Fruit fly (Drosophila melanogaster): ENCODE measurements around the gene tzn.

The tzn gene

DNA sequence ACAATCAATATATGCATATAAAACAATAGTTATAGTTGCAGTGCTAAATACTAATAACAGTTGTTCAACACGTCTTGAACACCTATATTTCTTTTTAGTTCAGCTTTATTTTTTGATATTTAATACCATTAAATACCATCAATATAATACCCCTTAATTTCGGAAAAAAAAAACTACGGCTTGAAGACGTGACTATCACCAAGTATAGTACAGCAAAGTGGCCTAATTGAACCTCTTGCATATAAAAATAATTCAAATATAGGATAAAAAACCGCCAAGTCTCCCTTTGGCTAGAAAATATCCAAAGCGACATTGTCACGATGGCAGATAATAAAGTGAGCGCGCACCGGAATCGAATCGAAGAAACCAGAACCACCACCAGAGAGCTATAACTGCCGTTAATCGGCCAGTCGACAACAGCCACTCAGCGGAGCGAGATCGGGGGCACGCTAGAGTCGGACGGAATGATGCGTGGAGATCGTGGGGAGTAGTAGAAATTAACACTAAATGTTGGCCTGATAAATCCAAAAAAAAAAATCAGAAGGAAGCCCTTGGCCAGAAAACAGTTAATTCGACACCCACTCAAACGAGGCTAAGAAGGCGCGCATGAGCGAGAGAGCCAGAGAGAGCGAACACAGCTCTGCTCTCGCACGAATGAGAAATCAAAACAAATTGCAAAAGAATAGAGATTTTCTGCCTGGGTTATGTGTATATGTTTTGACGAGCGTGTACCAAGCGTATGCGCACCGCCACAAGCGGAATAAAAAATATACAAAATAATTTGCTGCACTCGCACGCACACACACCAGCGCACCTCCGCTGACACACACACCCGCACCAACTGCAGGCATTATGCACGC lies 13.4 kb upstream of the tzn start:
- TF ChIP-seq CG17801 (GFP tag; optimal IDR thresholded peaks at IDR 0.05; ENCODE audit: partially characterized antibody) = no peak

DNA sequence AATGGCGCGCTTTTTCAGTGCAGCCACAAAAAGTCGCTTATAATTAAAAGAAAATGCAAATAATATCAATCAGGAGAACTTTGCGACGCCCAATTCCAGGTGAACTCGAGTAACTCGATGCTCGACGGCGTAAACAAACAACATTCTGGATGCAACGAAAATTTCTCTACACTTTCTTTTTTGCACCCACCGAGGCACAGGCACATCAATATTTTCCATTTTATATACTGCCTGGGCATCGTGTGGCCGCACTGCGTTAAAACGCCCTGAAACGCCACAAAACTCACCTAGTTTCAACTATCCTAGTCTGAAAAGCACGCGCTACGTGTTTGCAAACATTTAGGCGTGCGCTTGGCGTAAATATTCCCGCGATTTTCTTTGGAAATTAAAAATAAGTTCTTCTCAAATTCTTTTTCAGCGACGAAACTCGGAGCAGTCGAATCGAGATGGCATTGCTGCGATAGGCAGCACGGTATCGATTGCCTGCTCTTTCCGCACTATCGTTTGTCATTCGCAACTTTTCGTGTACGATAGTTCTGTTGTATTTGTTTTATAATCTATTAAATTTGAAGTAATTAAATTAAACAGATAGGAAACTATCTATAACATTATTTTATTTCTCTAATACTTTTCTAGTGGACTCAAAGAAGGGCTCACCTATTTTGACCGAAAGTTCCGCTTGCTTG lies 12.6 kb upstream of the tzn start, which contains the start of gene Pcif1:
Gene Pcif1, minus strand, starts transcription at position 456 of the 686 bp plus-strand sequence.
- TF ChIP-seq CG17801 (GFP tag; optimal IDR thresholded peaks at IDR 0.05; ENCODE audit: partially characterized antibody) = peak; percentile 60

DNA sequence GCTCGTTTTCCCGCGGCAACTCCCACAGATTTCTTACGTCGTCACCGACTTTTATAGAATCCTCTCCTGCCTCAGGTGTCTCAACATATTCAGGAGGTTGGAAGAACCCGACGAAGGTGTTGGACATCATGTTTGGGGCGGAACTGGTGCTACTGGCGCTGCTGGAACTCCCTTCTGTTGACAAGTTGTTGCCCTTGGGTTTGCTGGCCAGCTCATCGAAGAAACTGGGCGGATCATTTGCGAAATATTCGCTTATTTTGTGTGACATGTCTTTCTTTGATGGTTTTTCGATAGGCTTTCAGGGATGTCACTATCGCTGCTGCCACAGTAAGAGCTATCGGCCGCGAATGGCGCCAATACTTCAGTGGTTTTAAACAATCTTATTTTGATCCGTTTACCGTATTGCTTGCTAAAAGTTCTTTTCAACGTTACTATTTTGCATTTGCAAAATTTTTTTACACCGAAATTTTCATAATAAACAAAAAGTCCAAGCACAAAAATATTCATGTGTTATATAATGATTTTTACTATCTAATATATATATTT lies 10.5 kb upstream of the tzn start, which contains the start of gene CG11396:
Gene CG11396, minus strand, starts transcription at position 303 of the 546 bp plus-strand sequence.
- TF ChIP-seq CG17801 (GFP tag; optimal IDR thresholded peaks at IDR 0.05; ENCODE audit: partially characterized antibody) = peak; percentile 3

DNA sequence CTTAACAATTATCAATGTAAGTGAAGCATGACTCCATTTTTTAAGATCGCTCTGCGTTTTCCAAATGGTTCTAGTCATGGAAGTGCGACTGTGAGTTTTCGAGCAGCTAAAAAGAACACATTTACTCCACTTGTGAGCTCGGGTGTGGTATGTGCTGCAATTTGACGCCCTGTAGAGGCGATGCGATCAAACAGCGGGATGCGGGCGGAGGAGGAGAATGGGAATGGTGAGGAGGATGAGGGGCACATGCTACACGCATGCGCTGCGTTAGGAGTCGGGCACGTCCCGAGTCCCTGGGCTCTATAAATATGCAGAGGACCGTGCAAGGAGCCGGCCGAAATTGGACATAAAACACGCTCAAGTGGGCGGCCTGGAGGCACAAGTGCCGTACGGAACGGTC lies 9.1 kb upstream of the tzn start:
- no peak for TF ChIP-seq CG17801 (GFP tag; optimal IDR thresholded peaks at IDR 0.05; ENCODE audit: partially characterized antibody)

DNA sequence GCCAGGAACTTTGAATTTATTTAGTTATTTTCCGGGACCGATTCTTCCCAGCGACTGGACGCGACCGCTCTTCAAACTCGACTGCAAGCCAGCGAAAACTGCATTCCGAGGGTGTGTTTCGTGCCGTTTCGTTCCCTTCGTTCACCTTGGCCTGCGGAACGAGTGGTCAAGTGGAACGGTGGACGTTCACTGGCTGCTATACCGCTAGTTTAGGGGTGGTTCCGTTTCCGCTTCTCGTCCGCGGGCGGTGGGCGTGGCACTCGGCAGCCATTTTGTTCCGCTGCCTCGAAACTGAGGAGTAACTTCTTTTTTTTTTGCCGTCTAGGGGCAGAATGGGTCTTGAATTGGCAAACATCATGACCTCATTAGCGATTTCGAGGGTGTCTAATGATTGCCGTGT lies 5.8 kb upstream of the tzn start, which contains the start of gene Six4:
Gene Six4, minus strand, starts transcription at position 85 of the 400 bp plus-strand sequence.
- TF ChIP-seq CG17801 (GFP tag; optimal IDR thresholded peaks at IDR 0.05; ENCODE audit: partially characterized antibody) = no peak

DNA sequence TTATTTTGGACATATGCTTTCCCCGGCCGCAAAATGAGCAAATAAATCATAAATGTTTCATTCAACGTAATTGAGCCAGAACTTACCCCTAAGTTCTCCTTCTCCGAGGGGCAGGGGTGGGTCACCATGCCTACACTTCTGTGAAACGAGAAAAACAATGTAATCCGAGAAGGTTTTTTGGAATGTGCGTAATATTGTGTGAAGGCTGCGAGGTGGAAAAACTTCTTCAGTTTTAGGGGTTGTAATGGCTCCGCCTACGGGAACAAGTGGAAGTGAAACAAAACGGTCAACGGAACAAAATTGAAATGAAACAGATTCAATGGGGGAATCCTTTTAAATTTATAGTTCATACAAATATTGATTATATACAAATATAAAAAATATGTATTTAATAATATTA lies 1.7 kb upstream of the tzn start:
- no peak for TF ChIP-seq CG17801 (GFP tag; optimal IDR thresholded peaks at IDR 0.05; ENCODE audit: partially characterized antibody)

DNA sequence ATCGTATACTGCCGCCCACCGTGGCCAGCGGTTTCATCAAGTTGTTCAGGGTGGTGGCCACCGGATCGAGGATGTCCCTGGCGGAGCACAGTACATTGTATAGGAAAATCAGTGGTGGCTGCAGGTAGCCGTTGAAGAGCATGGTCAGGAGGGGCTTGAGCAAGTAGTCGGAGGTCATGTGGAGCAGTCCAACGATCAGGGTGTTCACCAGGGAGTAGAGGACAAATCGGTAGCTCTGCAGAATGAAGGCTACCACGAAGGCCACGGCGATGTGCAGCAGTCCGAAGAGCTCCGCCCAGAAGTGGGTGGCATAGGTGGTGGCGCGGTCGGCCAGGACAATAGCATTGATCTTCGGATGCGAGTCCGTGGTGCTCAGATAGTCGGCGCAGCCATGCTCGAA lies 1.1 kb upstream of the tzn start:
- no peak for TF ChIP-seq CG17801 (GFP tag; optimal IDR thresholded peaks at IDR 0.05; ENCODE audit: partially characterized antibody)

DNA sequence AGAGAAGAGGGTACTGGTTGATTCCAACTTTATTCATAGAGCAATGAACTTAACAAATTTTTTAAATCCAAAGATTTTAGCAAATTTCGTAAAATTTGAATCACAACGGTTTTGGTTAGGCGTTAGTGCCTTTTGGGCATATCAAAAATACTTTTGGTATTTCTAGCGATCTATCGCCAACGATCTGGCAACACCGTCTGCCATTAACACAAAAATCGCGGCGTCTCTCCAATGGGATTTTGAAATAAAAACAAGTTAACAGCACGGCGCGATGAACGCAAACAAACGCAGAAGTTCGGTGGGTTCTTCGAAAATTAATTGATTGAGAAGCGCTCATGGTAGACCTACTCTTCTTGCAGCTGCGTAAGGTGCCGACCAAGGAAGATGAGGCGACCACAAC lies 1.8 kb downstream of the tzn start, which contains the start of gene Spc105R:
Gene Spc105R, plus strand, starts transcription at position 203 of the 400 bp plus-strand sequence.
- TF ChIP-seq CG17801 (GFP tag; optimal IDR thresholded peaks at IDR 0.05; ENCODE audit: partially characterized antibody) = no peak

DNA sequence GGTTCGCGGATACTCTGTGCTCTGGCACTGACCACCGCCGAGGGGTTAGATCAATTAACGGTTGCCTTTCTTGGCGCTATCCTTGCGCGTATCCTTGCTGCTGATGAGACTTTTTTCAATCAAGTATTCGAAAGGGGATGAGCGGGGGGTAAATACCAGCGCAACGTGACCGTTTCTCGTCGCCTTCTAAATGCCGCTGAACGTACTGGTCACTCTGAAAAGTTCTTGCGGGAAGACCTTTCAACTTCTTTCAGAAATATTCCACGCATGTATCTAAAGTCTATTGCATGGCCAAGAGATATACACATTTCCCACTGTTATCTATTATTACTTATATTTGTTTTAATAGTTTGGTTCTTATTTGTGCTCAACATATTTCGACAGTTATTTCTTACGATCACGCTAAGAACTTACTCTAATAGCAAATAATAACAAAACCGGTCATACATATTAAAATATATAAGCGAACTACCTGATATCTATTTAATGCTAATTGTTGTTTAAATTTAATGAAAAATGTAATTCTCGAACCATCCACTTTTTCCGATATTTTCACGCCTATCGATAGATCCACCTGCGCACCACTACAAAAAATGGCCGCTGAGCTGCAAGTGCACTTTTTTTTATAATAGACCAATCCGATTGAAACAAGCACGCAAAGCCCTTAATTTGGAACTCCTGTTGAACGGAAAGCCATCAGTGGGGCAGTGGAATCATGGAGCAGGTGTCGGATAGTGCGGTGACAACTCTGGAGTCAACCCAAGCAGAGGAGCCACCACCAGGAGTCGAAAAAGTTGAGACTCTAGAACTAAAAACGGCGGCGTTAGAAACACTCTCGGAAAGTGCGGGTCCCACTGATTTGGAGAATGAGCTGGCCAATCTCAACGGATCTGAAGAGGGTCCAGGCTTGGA lies 10.9 kb downstream of the tzn start, which contains the start of the genes CG3634 and HIPP1:
Gene CG3634, minus strand, starts transcription at position 185 of the 912 bp plus-strand sequence.
Gene HIPP1, plus strand, starts transcription at position 582 of the 912 bp plus-strand sequence.
- TF ChIP-seq CG17801 (GFP tag; optimal IDR thresholded peaks at IDR 0.05; ENCODE audit: partially characterized antibody) = no peak

DNA sequence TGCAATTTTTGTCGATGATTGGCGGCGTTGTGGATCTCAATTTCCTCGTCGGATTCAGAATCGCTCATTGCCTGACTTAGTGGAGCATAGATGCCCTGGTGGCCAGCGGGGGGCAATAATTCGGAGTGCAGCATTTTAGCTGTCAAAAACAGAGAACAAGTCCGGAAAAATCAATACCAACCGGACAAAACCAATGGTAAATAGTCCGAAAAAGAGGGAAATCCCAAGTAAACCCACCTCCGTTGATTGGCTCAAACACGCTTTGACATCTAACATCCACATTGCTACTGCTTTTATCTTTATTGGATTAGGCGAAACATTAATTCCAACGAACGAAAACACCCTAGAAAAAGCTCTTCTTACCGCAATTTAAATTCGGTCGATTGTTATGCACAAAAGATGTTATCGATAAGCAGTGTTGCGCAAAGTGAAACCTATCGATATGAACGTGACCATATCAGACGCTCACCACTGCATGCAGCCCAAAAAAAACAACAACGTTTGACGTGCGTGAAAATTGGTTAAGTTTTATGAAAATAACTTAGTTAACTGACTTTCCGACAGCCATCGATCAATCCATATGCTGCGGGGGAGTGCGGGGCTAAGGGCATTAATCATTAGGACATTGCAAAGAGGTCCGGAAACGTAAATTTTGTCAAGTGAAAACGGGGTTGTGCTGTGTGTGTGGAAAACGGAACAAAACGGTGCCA lies 17.4 kb downstream of the tzn start, which contains the start of the genes CG3618 and Pka-R1:
Gene CG3618, minus strand, starts transcription at position 410 of the 710 bp plus-strand sequence.
Gene Pka-R1, plus strand, starts transcription at position 453 of the 710 bp plus-strand sequence.
- TF ChIP-seq CG17801 (GFP tag; optimal IDR thresholded peaks at IDR 0.05; ENCODE audit: partially characterized antibody) = peak; percentile 67

DNA sequence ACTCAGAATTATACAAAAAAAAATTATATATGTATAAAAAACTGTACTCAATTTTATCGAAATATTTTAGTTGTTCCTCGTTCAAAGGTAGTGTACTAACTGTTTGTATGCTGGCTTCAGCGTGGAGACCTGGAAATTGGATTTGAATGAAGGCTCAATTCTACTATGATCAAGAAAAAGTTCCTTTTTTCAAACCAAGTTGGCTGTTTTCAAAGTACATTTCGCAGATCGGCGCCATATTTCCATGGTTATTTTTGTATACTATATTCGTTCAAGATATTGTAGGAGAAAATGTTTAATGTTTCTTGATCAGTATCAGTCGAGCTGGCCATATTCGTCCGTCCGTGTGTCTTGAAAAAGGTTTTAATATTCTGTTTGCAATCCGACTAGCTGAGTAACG lies 19.5 kb downstream of the tzn start, which contains the start of gene Mst77F:
Gene Mst77F, minus strand, starts transcription at position 101 of the 400 bp plus-strand sequence.
- TF ChIP-seq CG17801 (GFP tag; optimal IDR thresholded peaks at IDR 0.05; ENCODE audit: partially characterized antibody) = no peak

DNA sequence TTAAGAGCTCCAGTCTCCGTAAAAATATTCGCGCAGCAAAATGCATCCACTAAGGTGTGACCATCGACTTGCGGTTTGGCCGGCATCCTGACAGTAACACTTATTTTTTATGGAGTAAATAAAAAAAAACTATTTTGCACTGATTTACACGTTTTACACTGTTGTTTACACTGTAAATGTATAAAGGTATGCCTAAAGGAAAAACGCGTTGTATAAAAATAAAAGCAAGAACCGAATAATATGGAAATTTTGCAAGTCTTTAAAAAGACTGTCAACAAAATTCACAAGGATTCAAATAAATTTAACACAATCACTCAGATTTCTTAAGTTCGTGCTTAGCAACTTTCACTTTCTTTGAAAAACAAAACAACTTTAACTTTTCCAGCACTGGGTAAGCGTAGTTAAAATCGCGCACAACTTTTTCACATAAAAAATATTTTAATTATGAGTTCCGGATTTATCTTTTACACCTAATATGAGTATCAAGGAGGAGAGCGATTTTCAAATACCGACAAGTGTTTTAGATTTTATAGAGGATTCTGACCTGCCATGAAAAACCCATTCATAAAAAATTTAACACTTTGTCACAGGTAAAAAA lies 24.9 kb downstream of the tzn start:
- no peak for TF ChIP-seq CG17801 (GFP tag; optimal IDR thresholded peaks at IDR 0.05; ENCODE audit: partially characterized antibody)

All from ovary, adult (tissue).